Worm (Caenorhabditis elegans): Measurements from ENCODE around the gene ZK370.6.

ZK370.6 gene

ce11 chrIII:8743796-8744404 is at the start of gene ZK370.6:
Gene ZK370.6 (minus strand): TSS chrIII:8743846.
- TF ChIP-seq die-1 (tag; optimal IDR thresholded peaks at IDR 0.05) (no peak), F37B4.10 (GFP tag; IDR thresholded peaks at IDR 0.05) (no peak), nhr-80 (tag; optimal IDR thresholded peaks at IDR 0.05) (no peak), efl-1 (GFP tag; optimal IDR thresholded peaks at IDR 0.05) (no peak), F10E7.11 (tag; optimal IDR thresholded peaks at IDR 0.05) (no peak), let-526 (GFP tag; IDR thresholded peaks at IDR 0.05) (no peak), ama-1 (optimal IDR thresholded peaks at IDR 0.05) (no peak), ama-1 (GFP tag; optimal IDR thresholded peaks at IDR 0.05) (no peak), Y67H2A.10 (GFP tag; conservative IDR thresholded peaks at IDR 0.05) (no peak), B0035.1 (tag; optimal IDR thresholded peaks at IDR 0.05) (no peak), B0261.1 (tag; optimal IDR thresholded peaks at IDR 0.05) (no peak), ets-4 (GFP tag; optimal IDR thresholded peaks at IDR 0.05) (no peak), hlh-26 (GFP tag; conservative IDR thresholded peaks at IDR 0.05) (no peak), D2030.7 (GFP tag; IDR thresholded peaks at IDR 0.05) (no peak), gei-17 (GFP tag; optimal IDR thresholded peaks at IDR 0.05) (no peak), sptf-2 (GFP tag; optimal IDR thresholded peaks at IDR 0.05) (no peak), ceh-58 (GFP tag; IDR thresholded peaks at IDR 0.05) (no peak), nhr-120 (GFP tag; IDR thresholded peaks at IDR 0.05) (no peak), repo-1 (tag; optimal IDR thresholded peaks at IDR 0.05) (no peak), F49E8.2 (tag; optimal IDR thresholded peaks at IDR 0.05; ENCODE audit: insufficient read depth) (no peak), C17E4.6 (GFP tag; IDR thresholded peaks at IDR 0.05) (no peak)

- no peak for TF ChIP-seq F55B11.4 (tag; optimal IDR thresholded peaks at IDR 0.05; ENCODE audit: borderline replicate concordance, insufficient read depth)
- no peak for TF ChIP-seq nhr-120 (GFP tag; IDR thresholded peaks at IDR 0.05)
- no peak for TF ChIP-seq madf-10 (tag; optimal IDR thresholded peaks at IDR 0.05)
- TF ChIP-seq attf-3 (GFP tag; conservative IDR thresholded peaks at IDR 0.05), result no peak
- no peak for TF ChIP-seq K11D2.4 (GFP tag; IDR thresholded peaks at IDR 0.05)
- no peak for TF ChIP-seq sdz-38 (tag; optimal IDR thresholded peaks at IDR 0.05)
- no peak for TF ChIP-seq ceh-58 (GFP tag; IDR thresholded peaks at IDR 0.05)
- TF ChIP-seq D2030.7 (GFP tag; IDR thresholded peaks at IDR 0.05), result no peak
- TF ChIP-seq C06A6.2 (GFP tag; conservative IDR thresholded peaks at IDR 0.05), result no peak
These were observed 48.6 kb upstream of the ZK370.6 start, which contains the start of gene ztf-1 for ce11 chrIII:8792251-8792650. Gene ztf-1 (minus strand): TSS chrIII:8792351.

- no peak for TF ChIP-seq F57A8.1 (GFP tag; optimal IDR thresholded peaks at IDR 0.05)
- no peak for TF ChIP-seq egrh-3 (GFP tag; IDR thresholded peaks at IDR 0.05)
- TF ChIP-seq pbrm-1 (GFP tag; IDR thresholded peaks at IDR 0.05), result no peak
These were observed 47.6 kb upstream of the ZK370.6 start, which contains the start of the genes zfp-1 and F54F2.14 for ce11 chrIII:8791235-8791634. Gene zfp-1 (plus strand): TSS chrIII:8791535. Gene F54F2.14 (plus strand): TSS chrIII:8791546.

- TF ChIP-seq D2030.7 (GFP tag; IDR thresholded peaks at IDR 0.05) (no peak), zfh-2 (GFP tag; conservative IDR thresholded peaks at IDR 0.05) (peak; percentile 78), atf-7 (tag; optimal IDR thresholded peaks at IDR 0.05) (no peak)
These were observed 45.0 kb upstream of the ZK370.6 start for ce11 chrIII:8788690-8789089.

ce11 chrIII:8786077-8786476 is 42.4 kb upstream of the ZK370.6 start, which contains the start of gene K02D10.8:
Gene K02D10.8 (plus strand): TSS chrIII:8786377.
- TF ChIP-seq ztf-6 (GFP tag; IDR thresholded peaks at IDR 0.05) (no peak), tbx-9 (tag; optimal IDR thresholded peaks at IDR 0.05; ENCODE audit: borderline replicate concordance) (no peak), dox-1 (GFP tag; IDR thresholded peaks at IDR 0.05) (no peak), bed-2 (GFP tag; IDR thresholded peaks at IDR 0.05) (no peak), F52B5.7 (tag; optimal IDR thresholded peaks at IDR 0.05) (no peak), nhr-179 (tag; optimal IDR thresholded peaks at IDR 0.05) (no peak), K11D2.4 (GFP tag; IDR thresholded peaks at IDR 0.05) (no peak), ztf-22 (GFP tag; optimal IDR thresholded peaks at IDR 0.05) (no peak), nfya-1 (tag; optimal IDR thresholded peaks at IDR 0.05; ENCODE audit: borderline replicate concordance, insufficient read depth) (no peak), efl-1 (GFP tag; optimal IDR thresholded peaks at IDR 0.05) (no peak), unc-130 (GFP tag; optimal IDR thresholded peaks at IDR 0.05) (no peak), B0035.1 (tag; optimal IDR thresholded peaks at IDR 0.05) (no peak), mxl-1 (tag; optimal IDR thresholded peaks at IDR 0.05) (no peak), unc-62 (GFP tag; optimal IDR thresholded peaks at IDR 0.05) (no peak)

All from whole organism, young adult.